Worm (Caenorhabditis elegans): ENCODE results near the gene T05A12.4.
A peak's percentile ranks its signal among the peaks of the same experiment; 100 is the strongest.

Gene T05A12.4

DNA sequence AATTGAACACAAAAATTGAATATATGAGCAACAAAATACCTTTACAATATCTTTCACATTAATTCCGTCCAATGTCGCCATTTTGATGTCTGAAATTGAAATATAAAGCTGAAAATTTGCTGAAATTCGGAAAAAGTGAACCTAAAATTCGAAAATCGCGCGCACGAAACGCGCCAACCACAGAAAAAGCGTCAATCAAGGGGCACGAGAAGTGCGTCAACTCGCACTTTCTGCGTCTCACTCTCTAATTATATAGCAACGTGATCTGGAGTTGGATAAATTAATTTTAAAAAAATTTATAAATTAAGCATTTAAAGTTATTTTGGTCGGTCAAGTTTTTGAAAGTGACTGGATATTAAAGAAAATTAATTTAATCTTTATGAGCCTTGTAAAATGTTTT lies 31.6 kb downstream of the T05A12.4 start, which contains the start of gene ruvb-2 (continued):
- peak; percentile 22 for TF ChIP-seq K12H6.12 (tag; optimal IDR thresholded peaks at IDR 0.05)
- TF ChIP-seq B0261.1 (tag; optimal IDR thresholded peaks at IDR 0.05) = no peak
- TF ChIP-seq egrh-3 (GFP tag; IDR thresholded peaks at IDR 0.05) = no peak
- TF ChIP-seq lin-54 (GFP tag; optimal IDR thresholded peaks at IDR 0.05) = peak; percentile 91
- TF ChIP-seq ztf-3 (GFP tag; optimal IDR thresholded peaks at IDR 0.05) = no peak
- no peak for TF ChIP-seq nfya-1 (tag; optimal IDR thresholded peaks at IDR 0.05; ENCODE audit: borderline replicate concordance, insufficient read depth)
- TF ChIP-seq him-1 (tag; optimal IDR thresholded peaks at IDR 0.05) = peak; percentile 66
- no peak for TF ChIP-seq zim-3 (tag; optimal IDR thresholded peaks at IDR 0.05)
- no peak for TF ChIP-seq F52B5.7 (tag; optimal IDR thresholded peaks at IDR 0.05)
- TF ChIP-seq nfyb-1 (GFP tag; IDR thresholded peaks at IDR 0.05) = no peak; the same call in 1 of the 2 replicates
- peak in 1 of 2 experiments; percentile 26 for TF ChIP-seq let-607 (tag; optimal IDR thresholded peaks at IDR 0.05)
- no peak for TF ChIP-seq T26A5.8 (tag; optimal IDR thresholded peaks at IDR 0.05)
- peak; percentile 31 for TF ChIP-seq snpc-1.1 (tag; optimal IDR thresholded peaks at IDR 0.05; ENCODE audit: insufficient read depth)
- TF ChIP-seq hlh-26 (GFP tag; conservative IDR thresholded peaks at IDR 0.05) = no peak
- peak; percentile 52 for TF ChIP-seq ZK185.1 (tag; optimal IDR thresholded peaks at IDR 0.05; ENCODE audit: poor library complexity, severe bottlenecking)
- peak; percentile 73 for TF ChIP-seq athp-1 (tag; optimal IDR thresholded peaks at IDR 0.05)
- peak in 1 of 3 experiments; percentile 81 for TF ChIP-seq lin-35 (GFP tag; optimal IDR thresholded peaks at IDR 0.05)
- TF ChIP-seq aptf-3 (GFP tag; IDR thresholded peaks at IDR 0.05) = no peak
- peak; percentile 70 for TF ChIP-seq tbp1 (GFP tag; optimal IDR thresholded peaks at IDR 0.05)
- peak; percentile 83 for TF ChIP-seq mcd-1 (GFP tag; IDR thresholded peaks at IDR 0.05)
- TF ChIP-seq somi-1 (GFP tag; optimal IDR thresholded peaks at IDR 0.05) = peak; percentile 65
- TF ChIP-seq nhr-80 (tag; optimal IDR thresholded peaks at IDR 0.05) = peak; percentile 56
- TF ChIP-seq attf-3 (GFP tag; conservative IDR thresholded peaks at IDR 0.05) = peak; percentile 65; the same call in 1 of the 2 replicates

DNA sequence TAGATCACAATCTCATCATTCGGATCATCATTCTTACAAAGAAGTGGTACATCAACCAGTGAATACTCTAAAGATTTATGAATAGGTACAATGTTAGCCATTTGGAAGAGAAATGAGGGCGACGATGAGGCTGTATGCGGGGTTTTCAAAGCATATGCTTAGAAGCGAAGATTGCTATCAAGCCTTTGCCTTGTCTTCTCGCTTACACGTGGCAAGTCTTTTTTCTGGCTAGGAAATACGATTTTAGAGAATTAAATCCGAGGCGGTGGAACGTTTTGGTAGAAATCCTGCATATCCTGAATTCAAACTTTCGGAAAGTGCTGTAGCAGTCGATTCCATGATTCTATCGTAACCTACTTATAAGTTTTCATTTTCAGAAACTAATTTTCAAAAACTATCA lies 32.3 kb downstream of the T05A12.4 start, which contains the start of gene T22D1.18:
TSS of gene T22D1.18 (minus strand) at position 101 of the 400 bp plus-strand sequence.
- TF ChIP-seq ekl-4 (GFP tag; IDR thresholded peaks at IDR 0.05) (no peak), bed-2 (GFP tag; IDR thresholded peaks at IDR 0.05) (no peak), cebp-1 (GFP tag; IDR thresholded peaks at IDR 0.05) (no peak), cebp-1 (tag; optimal IDR thresholded peaks at IDR 0.05) (no peak), ztf-6 (GFP tag; IDR thresholded peaks at IDR 0.05) (no peak), lin-40 (tag; optimal IDR thresholded peaks at IDR 0.05) (no peak), unc-62 (GFP tag; optimal IDR thresholded peaks at IDR 0.05) (no peak), F33H1.4 (GFP tag; IDR thresholded peaks at IDR 0.05) (no peak), zim-3 (tag; optimal IDR thresholded peaks at IDR 0.05) (no peak), T26A5.8 (tag; optimal IDR thresholded peaks at IDR 0.05) (no peak), madf-3 (GFP tag; IDR thresholded peaks at IDR 0.05) (no peak), nhr-80 (tag; optimal IDR thresholded peaks at IDR 0.05) (no peak), Y56A3A.18 (GFP tag; IDR thresholded peaks at IDR 0.05) (no peak), repo-1 (tag; optimal IDR thresholded peaks at IDR 0.05) (no peak), B0336.3 (GFP tag; IDR thresholded peaks at IDR 0.05) (no peak), lin-35 (GFP tag; optimal IDR thresholded peaks at IDR 0.05) (no peak)

DNA sequence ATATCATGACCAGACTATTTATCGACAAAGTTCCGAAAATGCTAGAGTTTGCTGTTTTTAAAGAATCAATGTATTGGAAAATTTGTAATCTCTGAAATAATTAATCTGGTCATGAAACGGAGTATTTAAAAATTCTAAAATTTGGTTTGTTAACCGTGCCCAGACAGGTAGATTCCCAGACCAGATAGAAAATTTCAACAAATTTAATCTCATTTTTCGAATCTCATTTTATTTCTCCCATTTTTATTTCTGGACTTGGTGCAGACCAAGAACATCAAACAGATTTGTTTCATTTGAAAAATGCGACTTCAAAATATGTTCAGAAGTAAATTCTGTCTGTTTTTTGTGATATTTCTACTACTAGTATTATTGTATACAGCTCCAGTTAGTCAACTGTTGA lies 35.3 kb downstream of the T05A12.4 start, which contains the start of gene T22D1.1:
TSS of gene T22D1.1 (plus strand) at position 301 of the 400 bp plus-strand sequence.
- TF ChIP-seq K11D2.4 (GFP tag; IDR thresholded peaks at IDR 0.05) = no peak
- no peak for TF ChIP-seq ztf-22 (GFP tag; optimal IDR thresholded peaks at IDR 0.05)
- no peak for TF ChIP-seq lsy-27 (tag; optimal IDR thresholded peaks at IDR 0.05; ENCODE audit: borderline replicate concordance, insufficient read depth)
- no peak for TF ChIP-seq F10E7.11 (tag; optimal IDR thresholded peaks at IDR 0.05)
- no peak for TF ChIP-seq ceh-91 (GFP tag; IDR thresholded peaks at IDR 0.05)
- TF ChIP-seq snpc-1.3 (tag; optimal IDR thresholded peaks at IDR 0.05; ENCODE audit: insufficient read depth) = no peak
- no peak for TF ChIP-seq ama-1 (optimal IDR thresholded peaks at IDR 0.05)
- TF ChIP-seq ama-1 (GFP tag; optimal IDR thresholded peaks at IDR 0.05) = no peak
- TF ChIP-seq let-526 (GFP tag; IDR thresholded peaks at IDR 0.05) = no peak
- no peak for TF ChIP-seq B0035.1 (tag; optimal IDR thresholded peaks at IDR 0.05)
- TF ChIP-seq madf-3 (GFP tag; IDR thresholded peaks at IDR 0.05) = no peak
- no peak for TF ChIP-seq lin-54 (GFP tag; optimal IDR thresholded peaks at IDR 0.05)
- TF ChIP-seq mes-4 (tag; optimal IDR thresholded peaks at IDR 0.05) = no peak
- no peak for TF ChIP-seq snpc-3.4 (tag; optimal IDR thresholded peaks at IDR 0.05)

Measured in whole organism, young adult.